Fruit fly (Drosophila melanogaster) whole organism, adult: ENCODE results near the gene AIF.

Experiments
- CG11617 ChIP-seq: fragments of 200-800 bp; sonication (Bioruptor generic); optimal IDR thresholded peaks from 2 replicates; lab custom pipeline; 2017; ENCODE audit warnings: mild to moderate bottlenecking, missing biosample characterization, missing genetic modification reagents, missing genetic modification characterization
- CG1620 ChIP-seq: fragments of 200-800 bp; sonication (Bioruptor generic); optimal IDR thresholded peaks from 2 replicates; lab custom pipeline; 2016; ENCODE audit warnings: missing biosample characterization, missing genetic modification characterization
- CG5204 ChIP-seq: fragments of 200-800 bp; sonication (Bioruptor generic); optimal IDR thresholded peaks from 2 replicates; lab custom pipeline; 2016; ENCODE audit warnings: missing biosample characterization, missing genetic modification characterization
- CG7045 ChIP-seq: fragments of 200-800 bp; sonication (Bioruptor generic); optimal IDR thresholded peaks from 2 replicates; lab custom pipeline; 2017; ENCODE audit warnings: missing biosample characterization, mild to moderate bottlenecking, missing genetic modification characterization
- CG7101 ChIP-seq: fragments of 200-800 bp; sonication (Bioruptor generic); optimal IDR thresholded peaks from 2 replicates; lab custom pipeline; 2018; ENCODE audit warnings: missing biosample characterization, mild to moderate bottlenecking, missing genetic modification characterization, moderate library complexity
- Crg-1 ChIP-seq: fragments of 200-800 bp; sonication (Bioruptor generic); optimal IDR thresholded peaks from 2 replicates; lab custom pipeline; 2016; ENCODE audit warnings: missing biosample characterization, missing genetic modification characterization
- Hr96 ChIP-seq: fragments of 200-800 bp; sonication (Bioruptor generic); optimal IDR thresholded peaks from 2 replicates; lab custom pipeline; 2016; ENCODE audit warnings: missing biosample characterization, missing genetic modification characterization
- Mnt ChIP-seq: fragments of 200-800 bp; sonication (Bioruptor generic); optimal IDR thresholded peaks from 2 replicates; lab custom pipeline; 2016; ENCODE audit warnings: missing biosample characterization, mild to moderate bottlenecking, missing genetic modification characterization
- cnc ChIP-seq, 2 experiments: fragments of >200 bp; optimal IDR thresholded peaks; 2 replicates each; lab custom pipeline; 2017
- kay ChIP-seq: fragments of 200-800 bp; sonication (Bioruptor generic); peaks from one replicate; lab custom pipeline; 2016; ENCODE audit warnings: missing biosample characterization, missing genetic modification characterization, borderline replicate concordance
- ovo ChIP-seq: fragments of 200-800 bp; sonication (Bioruptor generic); optimal IDR thresholded peaks from 2 replicates; lab custom pipeline; 2016; ENCODE audit warnings: missing biosample characterization, missing genetic modification characterization
- pad ChIP-seq: fragments of 200-800 bp; sonication (Bioruptor generic); optimal IDR thresholded peaks from 3 replicates; lab custom pipeline; 2017; ENCODE audit warnings: missing biosample characterization, missing genetic modification characterization, mild to moderate bottlenecking, moderate library complexity, missing genetic modification reagents
- tj ChIP-seq: fragments of 200-800 bp; sonication (Bioruptor generic); optimal IDR thresholded peaks from 3 replicates; lab custom pipeline; 2017; ENCODE audit warnings: missing biosample characterization, mild to moderate bottlenecking, missing genetic modification characterization, moderate library complexity

DNA sequence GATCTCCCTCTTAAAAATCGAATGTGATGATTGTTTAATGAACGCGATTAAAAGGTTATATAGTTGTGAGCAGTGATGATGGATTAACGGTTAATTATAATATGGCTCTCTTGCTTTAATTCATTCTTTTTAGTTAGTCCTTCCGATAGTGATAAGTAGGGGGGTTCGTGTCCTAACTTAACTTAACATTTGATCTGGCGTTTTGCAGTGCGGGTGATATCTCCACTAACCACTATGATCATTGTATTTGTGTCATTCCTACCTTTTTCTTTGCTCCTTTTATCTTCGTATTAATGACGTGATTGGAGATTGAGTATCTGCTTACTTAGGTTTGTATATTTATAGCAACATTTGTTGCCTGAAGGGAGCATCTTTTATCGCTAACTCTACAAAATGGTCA, 43.8 kb downstream of the AIF start:
- no peak for TF ChIP-seq Mnt (GFP tag; lab: Kevin White, UChicago)
- no peak for TF ChIP-seq tj (GFP tag; lab: Kevin White, UChicago)
- TF ChIP-seq Hr96 (GFP tag; lab: Kevin White, UChicago): no peak
- TF ChIP-seq CG11617 (GFP tag; lab: Kevin White, UChicago): no peak
- TF ChIP-seq kay (GFP tag; lab: Kevin White, UChicago): no peak
- no peak for TF ChIP-seq CG5204 (GFP tag; lab: Kevin White, UChicago)
- TF ChIP-seq ovo (GFP tag; lab: Kevin White, UChicago): no peak
- TF ChIP-seq Crg-1 (GFP tag; lab: Kevin White, UChicago): no peak
- no peak for TF ChIP-seq CG7045 (GFP tag; lab: Kevin White, UChicago)
- peak; percentile 89 for TF ChIP-seq pad
- no peak for TF ChIP-seq CG1620
- TF ChIP-seq cnc (optimal IDR thresholded peaks at IDR 0.05; lab: Kevin White, UChicago): no peak
- TF ChIP-seq CG7101 (tag; lab: Kevin White, UChicago): no peak
